Fruit fly (Drosophila melanogaster) whole organism, embryonic: ENCODE data around the gene RpS9.

Source experiments
- Abd-B ChIP-seq: fragments of 200-800 bp; sonication (Bioruptor generic); optimal IDR thresholded peaks from 2 replicates; lab custom pipeline; 2018; ENCODE audit warnings: missing biosample characterization, mild to moderate bottlenecking, missing genetic modification characterization, moderate library complexity
- Asciz ChIP-seq: fragments of 200-800 bp; sonication (Bioruptor generic); optimal IDR thresholded peaks from 2 replicates; lab custom pipeline; 2017; ENCODE audit warnings: missing biosample characterization, mild to moderate bottlenecking, missing genetic modification characterization, missing genetic modification reagents
- CG10209 ChIP-seq: fragments of 200-800 bp; sonication (Bioruptor generic); optimal IDR thresholded peaks from 3 replicates; lab custom pipeline; 2017; ENCODE audit warnings: missing biosample characterization, mild to moderate bottlenecking, missing genetic modification characterization, missing genetic modification reagents
- CG12155 ChIP-seq: fragments of 200-800 bp; sonication (Bioruptor generic); optimal IDR thresholded peaks from 3 replicates; lab custom pipeline; 2016; ENCODE audit warnings: missing biosample characterization, missing genetic modification characterization
- CG12391 ChIP-seq: fragments of 200-800 bp; sonication (Bioruptor generic); optimal IDR thresholded peaks from 3 replicates; lab custom pipeline; 2018; ENCODE audit warnings: missing biosample characterization, mild to moderate bottlenecking, missing genetic modification characterization, moderate library complexity
- CG15514 ChIP-seq: fragments of 200-800 bp; sonication (Bioruptor generic); optimal IDR thresholded peaks from 3 replicates; lab custom pipeline; 2017; ENCODE audit warnings: missing biosample characterization, missing genetic modification characterization, mild to moderate bottlenecking, moderate library complexity, missing genetic modification reagents
- CG2116 ChIP-seq: fragments of 200-800 bp; sonication (Bioruptor generic); optimal IDR thresholded peaks from 3 replicates; lab custom pipeline; 2018; ENCODE audit warnings: missing biosample characterization, mild to moderate bottlenecking, missing genetic modification characterization
- CG2678 ChIP-seq: fragments of 200-800 bp; sonication (Bioruptor generic); optimal IDR thresholded peaks from 3 replicates; lab custom pipeline; 2019; ENCODE audit warnings: missing biosample characterization, mild to moderate bottlenecking, missing genetic modification characterization, moderate library complexity
- CG2712 ChIP-seq: fragments of 200-800 bp; optimal IDR thresholded peaks from 3 replicates; lab custom pipeline; 2019; ENCODE audit warnings: missing biosample characterization, mild to moderate bottlenecking, missing genetic modification characterization, moderate library complexity
- CG30403 ChIP-seq: fragments of 200-800 bp; sonication (Bioruptor generic); optimal IDR thresholded peaks from 3 replicates; lab custom pipeline; 2016; ENCODE audit warnings: missing biosample characterization, missing genetic modification characterization
- CG32532 ChIP-seq: fragments of 200-800 bp; sonication (Bioruptor generic); IDR thresholded peaks from 2 replicates; pipeline ENCODE4 v1.3.6; 2022; ENCODE audit warnings: missing biosample characterization, missing genetic modification characterization
- CG3281 ChIP-seq: fragments of 200-800 bp; sonication (Bioruptor generic); optimal IDR thresholded peaks from 3 replicates; lab custom pipeline; 2017; ENCODE audit warnings: missing biosample characterization, mild to moderate bottlenecking, missing genetic modification characterization
- CG6854 ChIP-seq: fragments of 200-800 bp; sonication (Bioruptor generic); optimal IDR thresholded peaks from 3 replicates; lab custom pipeline; 2017; ENCODE audit warnings: missing biosample characterization, mild to moderate bottlenecking, missing genetic modification characterization
- CG8290 ChIP-seq, 3 experiments: fragments of 200-800 bp; sonication (Bioruptor generic); optimal IDR thresholded peaks; 2 replicates each; lab custom pipeline; 2016 to 2019; ENCODE audit warnings: missing biosample characterization in 3 of 3, missing genetic modification characterization in 3 of 3, mild to moderate bottlenecking in 2 of 3, moderate library complexity in 1 of 3
- CG8388 ChIP-seq: fragments of 200-800 bp; sonication (Bioruptor generic); optimal IDR thresholded peaks from 2 replicates; lab custom pipeline; 2019; ENCODE audit warnings: missing biosample characterization, mild to moderate bottlenecking, missing genetic modification characterization, moderate library complexity
- CG9727 ChIP-seq: fragments of 200-800 bp; sonication (Bioruptor generic); optimal IDR thresholded peaks from 3 replicates; lab custom pipeline; 2017; ENCODE audit warnings: missing biosample characterization, mild to moderate bottlenecking, missing genetic modification characterization
- Camta ChIP-seq: fragments of 200-800 bp; sonication (Bioruptor generic); optimal IDR thresholded peaks from 2 replicates; lab custom pipeline; 2016; ENCODE audit warnings: missing biosample characterization, missing genetic modification characterization
- CrebB ChIP-seq: fragments of 200-800 bp; sonication (Bioruptor generic); optimal IDR thresholded peaks from 3 replicates; lab custom pipeline; 2018; ENCODE audit warnings: missing biosample characterization, mild to moderate bottlenecking, missing genetic modification characterization
- Dp ChIP-seq: fragments of 200-800 bp; sonication (Bioruptor generic); optimal IDR thresholded peaks from 2 replicates; lab custom pipeline; 2018; ENCODE audit warnings: missing biosample characterization, mild to moderate bottlenecking, missing genetic modification characterization, moderate library complexity
- HmgZ ChIP-seq: fragments of 200-800 bp; sonication (Bioruptor generic); optimal IDR thresholded peaks from 2 replicates; lab custom pipeline; 2018; ENCODE audit warnings: missing biosample characterization, mild to moderate bottlenecking, missing genetic modification characterization
- Hmr ChIP-seq: fragments of 200-800 bp; sonication (Bioruptor generic); optimal IDR thresholded peaks from 3 replicates; lab custom pipeline; 2017; ENCODE audit warnings: mild to moderate bottlenecking, missing biosample characterization, missing genetic modification reagents, missing genetic modification characterization
- Hr51 ChIP-seq, 2 experiments: fragments of 200-800 bp; sonication (Bioruptor generic); optimal IDR thresholded peaks; 2 replicates in 1 of 2; 3 replicates in 1 of 2; lab custom pipeline; 2016 to 2018; ENCODE audit warnings: missing biosample characterization in 2 of 2, missing genetic modification characterization in 2 of 2, mild to moderate bottlenecking in 1 of 2, moderate library complexity in 1 of 2
- Lhr ChIP-seq: fragments of 200-800 bp; sonication (Bioruptor generic); optimal IDR thresholded peaks from 3 replicates; lab custom pipeline; 2017; ENCODE audit warnings: mild to moderate bottlenecking, missing biosample characterization, missing genetic modification reagents, missing genetic modification characterization
- MESR4 ChIP-seq: fragments of 200-800 bp; sonication (Bioruptor generic); optimal IDR thresholded peaks from 2 replicates; lab custom pipeline; 2018; ENCODE audit warnings: missing biosample characterization, mild to moderate bottlenecking, missing genetic modification characterization, moderate library complexity
- Mes4 ChIP-seq: fragments of 200-800 bp; sonication (Bioruptor generic); optimal IDR thresholded peaks from 2 replicates; lab custom pipeline; 2016; ENCODE audit warnings: missing biosample characterization, missing genetic modification characterization
- PHDP ChIP-seq: fragments of 200-800 bp; sonication (Bioruptor generic); optimal IDR thresholded peaks from 3 replicates; lab custom pipeline; 2018; ENCODE audit warnings: missing biosample characterization, mild to moderate bottlenecking, missing genetic modification characterization, moderate library complexity
- Side ChIP-seq: fragments of 200-800 bp; sonication (Bioruptor generic); optimal IDR thresholded peaks from 2 replicates; lab custom pipeline; 2016; ENCODE audit warnings: missing biosample characterization, missing genetic modification characterization
- Spps ChIP-seq: fragments of 200-800 bp; sonication (Bioruptor generic); optimal IDR thresholded peaks from 2 replicates; lab custom pipeline; 2018; ENCODE audit warnings: missing biosample characterization, mild to moderate bottlenecking, missing genetic modification characterization
- Xrp1 ChIP-seq: fragments of 200-800 bp; sonication (Bioruptor generic); IDR thresholded peaks from 2 replicates; pipeline ENCODE4 v1.3.6; 2022; ENCODE audit warnings: missing biosample characterization, missing genetic modification characterization
- bbx ChIP-seq: fragments of 200-800 bp; sonication (Bioruptor generic); IDR thresholded peaks from 2 replicates; pipeline ENCODE4 v1.3.6; 2022; ENCODE audit warnings: missing biosample characterization, missing genetic modification characterization; ENCODE audit not compliant: partially characterized antibody
- ems ChIP-seq: fragments of 200-800 bp; sonication (Bioruptor generic); optimal IDR thresholded peaks from 3 replicates; lab custom pipeline; 2016; ENCODE audit warnings: missing biosample characterization, missing genetic modification characterization
- gcm ChIP-seq: fragments of 200-800 bp; sonication (Bioruptor generic); optimal IDR thresholded peaks from 2 replicates; lab custom pipeline; 2019; ENCODE audit warnings: missing biosample characterization, mild to moderate bottlenecking, missing genetic modification characterization, moderate library complexity
- gfzf ChIP-seq: fragments of 200-800 bp; sonication (Bioruptor generic); optimal IDR thresholded peaks from 2 replicates; lab custom pipeline; 2016; ENCODE audit warnings: missing biosample characterization, mild to moderate bottlenecking, missing genetic modification characterization, moderate library complexity
- gt ChIP-seq: fragments of 200-800 bp; sonication (Bioruptor generic); IDR thresholded peaks from 2 replicates; pipeline ENCODE4 v1.3.6; 2022; ENCODE audit warnings: missing biosample characterization, missing genetic modification characterization
- hbn ChIP-seq: fragments of 200-800 bp; sonication (Bioruptor generic); IDR thresholded peaks from 2 replicates; pipeline ENCODE4 v1.3.6; 2022; ENCODE audit warnings: missing biosample characterization, missing genetic modification characterization; ENCODE audit not compliant: partially characterized antibody
- ind ChIP-seq: fragments of 200-800 bp; sonication (Bioruptor generic); optimal IDR thresholded peaks from 3 replicates; lab custom pipeline; 2016; ENCODE audit warnings: missing biosample characterization, missing genetic modification characterization
- nerfin-1 ChIP-seq: fragments of 200-800 bp; sonication (Bioruptor generic); optimal IDR thresholded peaks from 3 replicates; lab custom pipeline; 2019; ENCODE audit warnings: missing biosample characterization, mild to moderate bottlenecking, missing genetic modification characterization, moderate library complexity
- peb ChIP-seq: fragments of 200-800 bp; sonication (Bioruptor generic); IDR thresholded peaks from 2 replicates; pipeline ENCODE4 v1.3.6; 2022; ENCODE audit warnings: missing biosample characterization, missing genetic modification characterization
- pho ChIP-seq: fragments of 200-800 bp; sonication (Bioruptor generic); optimal IDR thresholded peaks from 2 replicates; lab custom pipeline; 2016; ENCODE audit warnings: missing biosample characterization, missing genetic modification characterization
- pros ChIP-seq: fragments of 200-800 bp; sonication (Bioruptor generic); optimal IDR thresholded peaks from 3 replicates; lab custom pipeline; 2019; ENCODE audit warnings: missing biosample characterization, mild to moderate bottlenecking, missing genetic modification characterization, moderate library complexity
- salm ChIP-seq: fragments of 200-800 bp; sonication (Bioruptor generic); optimal IDR thresholded peaks from 2 replicates; lab custom pipeline; 2018; ENCODE audit warnings: missing biosample characterization, mild to moderate bottlenecking, missing genetic modification characterization
- sens ChIP-seq: fragments of 200-800 bp; sonication (Bioruptor generic); peaks from one replicate; lab custom pipeline; 2016; ENCODE audit warnings: missing biosample characterization, missing genetic modification characterization
- sima ChIP-seq: fragments of 200-800 bp; sonication (Bioruptor generic); optimal IDR thresholded peaks from 2 replicates; lab custom pipeline; 2016; ENCODE audit warnings: missing biosample characterization, missing genetic modification characterization
- sqz ChIP-seq: fragments of 200-800 bp; sonication (Bioruptor generic); optimal IDR thresholded peaks from 3 replicates; lab custom pipeline; 2018; ENCODE audit warnings: missing biosample characterization, mild to moderate bottlenecking, missing genetic modification characterization
- stc ChIP-seq: fragments of 200-800 bp; sonication (Bioruptor generic); IDR thresholded peaks from 2 replicates; pipeline ENCODE4 v1.3.6; 2022; ENCODE audit warnings: missing biosample characterization, missing genetic modification characterization
- vvl ChIP-seq: fragments of 200-800 bp; sonication (Bioruptor generic); IDR thresholded peaks from 2 replicates; pipeline ENCODE4 v1.3.6; 2022; ENCODE audit warnings: missing biosample characterization, missing genetic modification characterization

Gene RpS9

dm6 chr3L:9511287-9512256 is at the start of gene RpS9 (continued):
- TF ChIP-seq salm (tag; lab: Kevin White, UChicago) (peak; percentile 19), ind (GFP tag; lab: Kevin White, UChicago) (no peak), ems (GFP tag; lab: Kevin White, UChicago) (no peak), CG10209 (no peak), peb (GFP tag; lab: Robert Waterston, UW) (no peak), CG8388 (GFP tag; lab: Kevin White, UChicago) (peak; percentile 7), Dp (GFP tag; lab: Kevin White, UChicago) (peak; percentile 8), Asciz (peak; percentile 22), CG15514 (GFP tag; lab: Kevin White, UChicago) (peak; percentile 41), CG9727 (peak; percentile 39), gt (GFP tag; lab: Robert Waterston, UW) (no peak), stc (GFP tag; lab: Robert Waterston, UW) (peak; percentile 22; the same call in 1 of the 2 replicates), gcm (GFP tag; lab: Kevin White, UChicago) (peak; percentile 36), nerfin-1 (tag; lab: Kevin White, UChicago) (peak; percentile 52), hbn (GFP tag; lab: Robert Waterston, UW) (no peak), CG30403 (no peak), MESR4 (GFP tag; lab: Kevin White, UChicago) (peak; percentile 98), pros (no peak), Side (GFP tag; lab: Kevin White, UChicago) (peak; percentile 14), Spps (tag; lab: Kevin White, UChicago) (no peak), CG32532 (GFP tag; lab: Robert Waterston, UW) (peak; percentile 38; the same call in 1 of the 2 replicates), gfzf (GFP tag; lab: Kevin White, UChicago) (peak; percentile 90), Mes4 (peak; percentile 68), CG2116 (GFP tag; lab: Kevin White, UChicago) (peak; percentile 28), bbx (GFP tag; lab: Robert Waterston, UW) (peak; percentile 22; the same call in 1 of the 2 replicates), CG12391 (tag; lab: Kevin White, UChicago) (peak; percentile 45), Xrp1 (GFP tag; lab: Robert Waterston, UW) (0 out of 2 replicates have a peak, but pooled peaks have one; percentile 21), Lhr (peak; percentile 63), sens (GFP tag; lab: Kevin White, UChicago) (peak; percentile 87), CG3281 (GFP tag; lab: Kevin White, UChicago) (peak; percentile 68), vvl (GFP tag; lab: Robert Waterston, UW) (peak; percentile 12), Abd-B (GFP tag; lab: Kevin White, UChicago) (peak; percentile 11), Camta (GFP tag; lab: Kevin White, UChicago) (peak; percentile 24), sima (no peak), CG2712 (tag; lab: Kevin White, UChicago) (peak; percentile 46), pho (GFP tag; lab: Kevin White, UChicago) (peak; percentile 5), Hmr (peak; percentile 46), CG8290 (GFP tag; optimal IDR thresholded peaks at IDR 0.05; lab: Kevin White, UChicago) (peak; percentile 20), CG8290 (tag; optimal IDR thresholded peaks at IDR 0.05; lab: Kevin White, UChicago) (peak in 1 of 2 experiments; percentile 65), CG2678 (peak; percentile 58), CrebB (peak; percentile 67), Hr51 (GFP tag; optimal IDR thresholded peaks at IDR 0.05; lab: Kevin White, UChicago) (peak in 1 of 2 experiments; percentile 18), CG6854 (GFP tag; lab: Kevin White, UChicago) (no peak), sqz (GFP tag; lab: Kevin White, UChicago) (peak; percentile 40), HmgZ (tag; lab: Kevin White, UChicago) (peak; percentile 19), PHDP (tag; lab: Kevin White, UChicago) (peak; percentile 56), CG12155 (GFP tag; lab: Kevin White, UChicago) (no peak)
